Worm (Caenorhabditis elegans) whole organism, midembryonic: ENCODE data around the gene sir-2.3.

Source experiments
- T22C8.4 ChIP-seq: fragments of 200-800 bp; sonication (Bioruptor generic); IDR thresholded peaks from 2 replicates; pipeline ENCODE4 v1.3.6; 2022; ENCODE audit warnings: missing genetic modification characterization, missing compliant biosample characterization
- cog-1 ChIP-seq: sonication (generic microtip); optimal IDR thresholded peaks from 2 replicates; lab custom pipeline; 2016; ENCODE audit warnings: missing genetic modification characterization, missing compliant biosample characterization
- flt-1 ChIP-seq: fragments of 200-800 bp; sonication (Bioruptor generic); IDR thresholded peaks from 2 replicates; pipeline ENCODE4 v1.3.6; 2022; ENCODE audit warnings: missing genetic modification characterization, missing compliant biosample characterization
- ref-1 ChIP-seq: fragments of 200-800 bp; sonication (Bioruptor generic); conservative IDR thresholded peaks from 2 replicates; pipeline ENCODE4 v1.3.6; 2022; ENCODE audit warnings: missing genetic modification reagents, missing genetic modification characterization, missing compliant biosample characterization
- ztf-23 ChIP-seq: fragments of 200-800 bp; sonication (Bioruptor generic); IDR thresholded peaks from 2 replicates; pipeline ENCODE4 v1.3.6; 2022; ENCODE audit warnings: missing genetic modification reagents, missing genetic modification characterization, missing compliant biosample characterization

DNA sequence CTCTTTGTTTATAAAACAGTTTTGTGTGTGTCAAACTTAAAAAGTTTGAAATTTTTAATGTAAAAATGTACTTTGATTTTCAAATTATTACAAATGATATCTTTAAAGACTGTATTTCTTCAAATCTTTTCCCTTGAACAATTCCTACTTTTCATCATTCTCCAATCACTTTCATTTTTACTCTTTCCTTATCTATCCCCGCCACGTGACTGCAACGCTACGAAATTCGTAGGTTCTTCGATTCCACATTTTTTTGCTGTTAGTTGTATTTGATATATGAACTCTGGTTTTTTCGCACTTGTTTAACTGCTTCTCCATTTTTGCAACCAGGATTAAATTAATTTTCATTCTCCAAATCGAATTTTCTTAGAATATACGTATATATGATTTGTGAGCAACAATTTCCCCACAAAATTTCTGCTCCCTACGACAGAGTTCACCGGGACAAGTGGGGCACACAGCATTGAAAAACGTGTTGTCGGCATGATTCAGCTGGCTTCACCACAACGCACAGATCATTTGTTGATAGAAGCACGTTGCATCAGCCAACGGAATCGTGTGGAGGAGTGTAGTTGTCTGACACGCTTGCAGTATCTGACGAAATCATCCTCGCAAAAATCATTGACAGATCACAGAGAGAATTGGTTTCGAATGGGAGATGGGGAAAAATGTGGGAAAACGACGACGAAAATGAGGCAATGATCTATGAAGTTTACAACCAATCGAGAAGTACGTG lies 23.4 kb downstream of the sir-2.3 start:
- TF ChIP-seq ztf-23 (GFP tag; lab: Robert Waterston, UW) (no peak), flt-1 (GFP tag; lab: Robert Waterston, UW) (no peak), ref-1 (GFP tag; lab: Robert Waterston, UW) (no peak), T22C8.4 (GFP tag; lab: Robert Waterston, UW) (no peak), cog-1 (tag; lab: Kevin White, UChicago) (no peak)
